Fruit fly (Drosophila melanogaster) Kc167 (cell line): ENCODE results near the gene Raf.

Source experiments
- Myc ChIP-seq: fragments of >200 bp; optimal IDR thresholded peaks from 2 replicates; lab custom pipeline; 2017; ENCODE audit warnings: missing external identifiers
- Sin3A ChIP-seq: fragments of >200 bp; optimal IDR thresholded peaks from 2 replicates; lab custom pipeline; 2018; ENCODE audit warnings: missing external identifiers
- h ChIP-seq: fragments of >200 bp; optimal IDR thresholded peaks from 3 replicates; lab custom pipeline; 2018; ENCODE audit warnings: missing external identifiers
- insv ChIP-seq: fragments of >200 bp; optimal IDR thresholded peaks from 3 replicates; lab custom pipeline; 2018; ENCODE audit warnings: missing external identifiers
- psq ChIP-seq: fragments of >200 bp; optimal IDR thresholded peaks from 2 replicates; lab custom pipeline; 2017; ENCODE audit warnings: missing external identifiers
- ttk ChIP-seq: sonication (Bioruptor generic); optimal IDR thresholded peaks from 2 replicates; lab custom pipeline; 2017; ENCODE audit warnings: missing external identifiers

Raf gene

dm6 chrX:2305281-2305680, 10.0 kb downstream of the Raf start:
- TF ChIP-seq Myc (lab: Kevin White, UChicago) (no peak), Sin3A (lab: Kevin White, UChicago) (no peak), ttk (lab: Kevin White, UChicago) (no peak), h (lab: Kevin White, UChicago) (no peak), psq (no peak), insv (lab: Kevin White, UChicago) (no peak)

- TF ChIP-seq Myc (lab: Kevin White, UChicago) (no peak), insv (lab: Kevin White, UChicago) (no peak), psq (no peak)
Observed at dm6 chrX:2305842-2306300, 10.6 kb downstream of the Raf start.

- no peak for TF ChIP-seq insv (lab: Kevin White, UChicago)
- TF ChIP-seq Sin3A (lab: Kevin White, UChicago): no peak
- TF ChIP-seq Myc (lab: Kevin White, UChicago): no peak
- no peak for TF ChIP-seq psq
- no peak for TF ChIP-seq ttk (lab: Kevin White, UChicago)
- no peak for TF ChIP-seq h (lab: Kevin White, UChicago)
Observed at dm6 chrX:2306307-2306706, 11.0 kb downstream of the Raf start.

- TF ChIP-seq h (lab: Kevin White, UChicago): no peak
- no peak for TF ChIP-seq ttk (lab: Kevin White, UChicago)
- TF ChIP-seq insv (lab: Kevin White, UChicago): no peak
- TF ChIP-seq Sin3A (lab: Kevin White, UChicago): no peak
- no peak for TF ChIP-seq psq
- TF ChIP-seq Myc (lab: Kevin White, UChicago): no peak
Observed at dm6 chrX:2306760-2307159, 11.5 kb downstream of the Raf start.

dm6 chrX:2307564-2307963, 12.3 kb downstream of the Raf start:
- no peak for TF ChIP-seq Sin3A (lab: Kevin White, UChicago)
- no peak for TF ChIP-seq Myc (lab: Kevin White, UChicago)
- TF ChIP-seq psq: no peak
- no peak for TF ChIP-seq ttk (lab: Kevin White, UChicago)
- TF ChIP-seq h (lab: Kevin White, UChicago): no peak

- no peak for TF ChIP-seq Sin3A (lab: Kevin White, UChicago)
- TF ChIP-seq psq: no peak
- TF ChIP-seq insv (lab: Kevin White, UChicago): no peak
- TF ChIP-seq Myc (lab: Kevin White, UChicago): no peak
- no peak for TF ChIP-seq h (lab: Kevin White, UChicago)
- TF ChIP-seq ttk (lab: Kevin White, UChicago): no peak
Observed at dm6 chrX:2308403-2308965, 13.2 kb downstream of the Raf start.

- TF ChIP-seq psq (no peak), Myc (lab: Kevin White, UChicago) (no peak), Sin3A (lab: Kevin White, UChicago) (no peak), h (lab: Kevin White, UChicago) (no peak), ttk (lab: Kevin White, UChicago) (no peak), insv (lab: Kevin White, UChicago) (no peak)
Observed at dm6 chrX:2317347-2317832, 22.1 kb downstream of the Raf start.

- TF ChIP-seq h (lab: Kevin White, UChicago) (no peak), psq (no peak)
Observed at dm6 chrX:2318369-2318768, 23.1 kb downstream of the Raf start.

dm6 chrX:2319783-2320182, 24.5 kb downstream of the Raf start:
- TF ChIP-seq Sin3A (lab: Kevin White, UChicago): no peak
- no peak for TF ChIP-seq ttk (lab: Kevin White, UChicago)
- TF ChIP-seq Myc (lab: Kevin White, UChicago): no peak
- TF ChIP-seq h (lab: Kevin White, UChicago): no peak
- no peak for TF ChIP-seq insv (lab: Kevin White, UChicago)
- no peak for TF ChIP-seq psq

dm6 chrX:2320892-2321291, 25.6 kb downstream of the Raf start:
- TF ChIP-seq Myc (lab: Kevin White, UChicago): no peak
- no peak for TF ChIP-seq h (lab: Kevin White, UChicago)
- no peak for TF ChIP-seq insv (lab: Kevin White, UChicago)
- TF ChIP-seq psq: no peak
- TF ChIP-seq ttk (lab: Kevin White, UChicago): no peak
- no peak for TF ChIP-seq Sin3A (lab: Kevin White, UChicago)

- TF ChIP-seq Sin3A (lab: Kevin White, UChicago): no peak
- TF ChIP-seq insv (lab: Kevin White, UChicago): no peak
- TF ChIP-seq Myc (lab: Kevin White, UChicago): no peak
- TF ChIP-seq ttk (lab: Kevin White, UChicago): no peak
- no peak for TF ChIP-seq h (lab: Kevin White, UChicago)
- TF ChIP-seq psq: no peak
Observed at dm6 chrX:2321900-2322555, 26.8 kb downstream of the Raf start.

dm6 chrX:2323661-2324293, 28.5 kb downstream of the Raf start:
- no peak for TF ChIP-seq Sin3A (lab: Kevin White, UChicago)
- no peak for TF ChIP-seq insv (lab: Kevin White, UChicago)
- TF ChIP-seq h (lab: Kevin White, UChicago): no peak
- TF ChIP-seq psq: no peak
- no peak for TF ChIP-seq Myc (lab: Kevin White, UChicago)
- TF ChIP-seq ttk (lab: Kevin White, UChicago): no peak
